Fruit fly (Drosophila melanogaster): ENCODE data around the gene snf.

Gene snf

dm6 chrX:5322459-5322883 is 13.4 kb downstream of the snf start, which contains the start of gene Rnp4F (continued):
- TF ChIP-seq toy (GFP tag; IDR thresholded peaks at IDR 0.05) = no peak
- peak; percentile 59 for TF ChIP-seq Chrac-16 (GFP tag; optimal IDR thresholded peaks at IDR 0.05)
- TF ChIP-seq CG2202 (tag; optimal IDR thresholded peaks at IDR 0.05) = no peak
- TF ChIP-seq inv (GFP tag; IDR thresholded peaks at IDR 0.05; ENCODE audit: partially characterized antibody) = peak; percentile 84
- no peak for TF ChIP-seq CrebB (tag; optimal IDR thresholded peaks at IDR 0.05)
- peak; percentile 10 for TF ChIP-seq CG10274 (GFP tag; optimal IDR thresholded peaks at IDR 0.05)
- no peak for TF ChIP-seq crol (GFP tag; IDR thresholded peaks at IDR 0.05)
- TF ChIP-seq vnd (GFP tag; IDR thresholded peaks at IDR 0.05; ENCODE audit: partially characterized antibody) = peak; percentile 78
- no peak for TF ChIP-seq Asciz (GFP tag; optimal IDR thresholded peaks at IDR 0.05)
- TF ChIP-seq Oli (tag; optimal IDR thresholded peaks at IDR 0.05) = no peak
- peak; percentile 76 for TF ChIP-seq CG9215 (GFP tag; IDR thresholded peaks at IDR 0.05)
- peak; percentile 67 for TF ChIP-seq Hr3 (GFP tag; optimal IDR thresholded peaks at IDR 0.05)
- TF ChIP-seq Deaf1 (tag; optimal IDR thresholded peaks at IDR 0.05) = no peak
- no peak for TF ChIP-seq lbe (GFP tag; optimal IDR thresholded peaks at IDR 0.05)
- peak; percentile 65 for TF ChIP-seq Fer1 (GFP tag; optimal IDR thresholded peaks at IDR 0.05)
- peak; percentile 7 for TF ChIP-seq CG7839 (tag; optimal IDR thresholded peaks at IDR 0.05)
- peak; percentile 46 for TF ChIP-seq eyg (GFP tag; optimal IDR thresholded peaks at IDR 0.05)
- no peak for TF ChIP-seq CG8281 (tag; optimal IDR thresholded peaks at IDR 0.05)
- no peak for TF ChIP-seq Awh (GFP tag; IDR thresholded peaks at IDR 0.05)
- peak; percentile 42; the same call in 1 of the 2 replicates for TF ChIP-seq CG4730 (GFP tag; IDR thresholded peaks at IDR 0.05)
- no peak for TF ChIP-seq pita (GFP tag; optimal IDR thresholded peaks at IDR 0.05)
- peak; percentile 62 for TF ChIP-seq CG1602 (GFP tag; optimal IDR thresholded peaks at IDR 0.05)
- no peak for TF ChIP-seq CG10431 (GFP tag; optimal IDR thresholded peaks at IDR 0.05)
- TF ChIP-seq stwl (tag; optimal IDR thresholded peaks at IDR 0.05) = peak; percentile 37
- TF ChIP-seq CG13894 (tag; optimal IDR thresholded peaks at IDR 0.05) = peak; percentile 27
- TF ChIP-seq cg (GFP tag; optimal IDR thresholded peaks at IDR 0.05) = no peak
- TF ChIP-seq croc (GFP tag; conservative IDR thresholded peaks at IDR 0.05) = peak; percentile 43
- no peak for TF ChIP-seq cwo (GFP tag; optimal IDR thresholded peaks at IDR 0.05)
- peak; percentile 64 for TF ChIP-seq CG17359 (tag; optimal IDR thresholded peaks at IDR 0.05)
- TF ChIP-seq scrt (GFP tag; optimal IDR thresholded peaks at IDR 0.05) = no peak
- peak; percentile 73 for TF ChIP-seq CG4404 (GFP tag; IDR thresholded peaks at IDR 0.05)
- TF ChIP-seq C15 (GFP tag; IDR thresholded peaks at IDR 0.05) = 0 out of 3 replicates have a peak, but pooled peaks have one; percentile 12
- TF ChIP-seq ro (GFP tag; IDR thresholded peaks at IDR 0.05) = no peak
- TF ChIP-seq Camta (GFP tag; optimal IDR thresholded peaks at IDR 0.05) = peak; percentile 69
- TF ChIP-seq MESR4 (GFP tag; optimal IDR thresholded peaks at IDR 0.05) = peak; percentile 24
- peak; percentile 86 for TF ChIP-seq CG16813 (GFP tag; IDR thresholded peaks at IDR 0.05; ENCODE audit: partially characterized antibody)
- peak; percentile 52 for TF ChIP-seq CG2116 (GFP tag; optimal IDR thresholded peaks at IDR 0.05)
- TF ChIP-seq NK7.1 (GFP tag; optimal IDR thresholded peaks at IDR 0.05) = peak; percentile 56
- peak; percentile 52 for TF ChIP-seq E2f2 (GFP tag; IDR thresholded peaks at IDR 0.05)
- TF ChIP-seq CG8765 (GFP tag; IDR thresholded peaks at IDR 0.05) = peak; percentile 44; the same call in 1 of the 2 replicates
- peak; percentile 80 for TF ChIP-seq lilli (GFP tag; optimal IDR thresholded peaks at IDR 0.05)
- TF ChIP-seq chinmo (GFP tag; IDR thresholded peaks at IDR 0.05; ENCODE audit: partially characterized antibody) = no peak
- peak; percentile 94 for TF ChIP-seq Sry-δ (GFP tag; optimal IDR thresholded peaks at IDR 0.05)
- TF ChIP-seq Spps (tag; optimal IDR thresholded peaks at IDR 0.05) = no peak
- TF ChIP-seq CG31388 (GFP tag; optimal IDR thresholded peaks at IDR 0.05) = no peak
- no peak for TF ChIP-seq Dip2 (GFP tag; IDR thresholded peaks at IDR 0.05)
- peak; percentile 74 for TF ChIP-seq tin (GFP tag; optimal IDR thresholded peaks at IDR 0.05)
- peak; percentile 80 for TF ChIP-seq CG6791 (GFP tag; IDR thresholded peaks at IDR 0.05; ENCODE audit: partially characterized antibody)
- peak; percentile 24 for TF ChIP-seq Ssrp (tag; optimal IDR thresholded peaks at IDR 0.05)
- TF ChIP-seq CG7372 (GFP tag; IDR thresholded peaks at IDR 0.05) = peak; percentile 49
- peak; percentile 57 for TF ChIP-seq Mad (GFP tag; optimal IDR thresholded peaks at IDR 0.05)

All from whole organism, embryonic.